Worm (Caenorhabditis elegans): ENCODE measurements around the gene srg-38.

Gene srg-38

DNA sequence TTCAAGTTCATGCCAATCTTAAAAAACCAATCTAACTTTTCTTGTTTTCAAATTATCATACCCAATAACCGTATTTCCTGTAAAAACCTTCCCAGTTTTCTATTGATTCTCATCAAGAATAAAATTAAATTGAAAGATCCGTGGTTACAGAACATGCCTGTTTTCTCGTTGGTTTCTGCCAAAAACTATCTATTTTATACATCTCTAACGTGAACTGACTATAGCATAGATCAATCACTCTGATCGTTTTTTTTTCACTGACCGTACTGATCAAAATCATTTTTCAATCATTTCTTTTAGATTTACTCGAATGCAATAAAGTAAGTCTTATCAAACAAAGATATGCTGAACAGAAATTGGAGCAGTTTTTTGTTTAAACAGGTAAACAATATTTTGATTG is 30.5 kb downstream of the srg-38 start, which contains the start of gene C06H2.2:
C06H2.2 (plus strand) TSS at position 301 of the 400 bp plus-strand sequence.
- TF ChIP-seq egl-5 (tag; optimal IDR thresholded peaks at IDR 0.05) = no peak
- no peak for TF ChIP-seq nhr-43 (tag; optimal IDR thresholded peaks at IDR 0.05; ENCODE audit: poor library complexity, severe bottlenecking)
- TF ChIP-seq lsy-12 (tag; optimal IDR thresholded peaks at IDR 0.05) = no peak

- TF ChIP-seq nhr-25 (tag; optimal IDR thresholded peaks at IDR 0.05) = peak; percentile 64
- peak; percentile 74 for TF ChIP-seq nfya-1 (tag; optimal IDR thresholded peaks at IDR 0.05; ENCODE audit: insufficient read depth)
- no peak for TF ChIP-seq ama-1 (optimal IDR thresholded peaks at IDR 0.05)
- TF ChIP-seq snpc-4 (tag; optimal IDR thresholded peaks at IDR 0.05) = peak; percentile 81
- TF ChIP-seq mdl-1 (tag; optimal IDR thresholded peaks at IDR 0.05) = no peak
- TF ChIP-seq ceh-28 (tag; optimal IDR thresholded peaks at IDR 0.05) = no peak
- peak; percentile 65 for TF ChIP-seq lin-39 (tag; optimal IDR thresholded peaks at IDR 0.05)
- TF ChIP-seq hmg-11 (tag; optimal IDR thresholded peaks at IDR 0.05) = peak; percentile 80
- TF ChIP-seq sea-2 (GFP tag; optimal IDR thresholded peaks at IDR 0.05) = no peak
- peak; percentile 52 for TF ChIP-seq nhr-23 (tag; optimal IDR thresholded peaks at IDR 0.05)
- peak; percentile 85 for TF ChIP-seq lin-15B (tag; optimal IDR thresholded peaks at IDR 0.05)
- peak; percentile 14 for TF ChIP-seq R02D3.7 (tag; optimal IDR thresholded peaks at IDR 0.05)
- no peak for TF ChIP-seq unc-39 (tag; optimal IDR thresholded peaks at IDR 0.05)
- no peak for TF ChIP-seq ztf-11 (tag; optimal IDR thresholded peaks at IDR 0.05)
- TF ChIP-seq elt-1 (tag; optimal IDR thresholded peaks at IDR 0.05) = no peak
- no peak for TF ChIP-seq nhr-11 (tag; optimal IDR thresholded peaks at IDR 0.05)
- TF ChIP-seq nhr-43 (tag; optimal IDR thresholded peaks at IDR 0.05; ENCODE audit: poor library complexity, severe bottlenecking) = peak; percentile 91
- TF ChIP-seq jun-1 (tag; optimal IDR thresholded peaks at IDR 0.05) = no peak
- TF ChIP-seq lsy-12 (tag; optimal IDR thresholded peaks at IDR 0.05) = peak; percentile 52
- TF ChIP-seq pqm-1 (tag; optimal IDR thresholded peaks at IDR 0.05) = peak; percentile 42
- peak; percentile 81 for TF ChIP-seq pha-4 (tag; optimal IDR thresholded peaks at IDR 0.05)
- TF ChIP-seq elt-2 (tag; optimal IDR thresholded peaks at IDR 0.05) = peak; percentile 64
- no peak for TF ChIP-seq ceh-16 (tag; optimal IDR thresholded peaks at IDR 0.05)
Measured at ce11 chrV:11123817-11124337, 31.6 kb downstream of the srg-38 start, which contains the start of the genes atp-5 and lmtr-3. Gene atp-5 (minus strand): TSS chrV:11123867. Gene lmtr-3 (plus strand): TSS chrV:11124186.

DNA sequence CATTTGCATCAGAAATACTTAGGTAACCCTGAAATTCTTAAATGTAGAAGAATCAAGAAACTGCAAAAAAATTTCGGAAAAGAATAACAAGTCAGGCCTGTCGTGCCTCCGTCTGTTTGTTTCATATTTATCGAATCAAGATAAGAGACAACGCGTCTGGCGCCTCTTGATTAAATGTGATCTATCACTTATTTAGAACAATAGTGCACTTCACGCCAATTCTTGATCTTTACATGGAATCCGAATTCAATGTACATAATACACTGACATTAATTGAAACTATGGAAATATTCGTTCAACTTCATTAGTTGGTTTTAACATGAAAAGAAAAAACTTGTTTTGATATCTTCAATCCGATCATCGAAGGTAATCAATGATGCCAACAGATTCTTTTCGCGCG is 33.0 kb downstream of the srg-38 start, which contains the start of gene mboa-2:
mboa-2 (minus strand) TSS at position 28 of the 400 bp plus-strand sequence.
- TF ChIP-seq elt-2 (tag; optimal IDR thresholded peaks at IDR 0.05) (peak; percentile 60), ama-1 (optimal IDR thresholded peaks at IDR 0.05) (peak; percentile 11), nhr-237 (tag; optimal IDR thresholded peaks at IDR 0.05) (no peak), skn-1 (tag; optimal IDR thresholded peaks at IDR 0.05) (no peak), nhr-43 (tag; optimal IDR thresholded peaks at IDR 0.05; ENCODE audit: poor library complexity, severe bottlenecking) (peak; percentile 49), elt-1 (tag; optimal IDR thresholded peaks at IDR 0.05) (peak; percentile 42), nhr-76 (tag; optimal IDR thresholded peaks at IDR 0.05) (no peak), mdl-1 (tag; optimal IDR thresholded peaks at IDR 0.05) (no peak), ceh-9 (tag; optimal IDR thresholded peaks at IDR 0.05) (no peak), ceh-28 (tag; optimal IDR thresholded peaks at IDR 0.05) (peak; percentile 1), jun-1 (tag; optimal IDR thresholded peaks at IDR 0.05) (no peak), egl-5 (tag; optimal IDR thresholded peaks at IDR 0.05) (no peak), nhr-25 (tag; optimal IDR thresholded peaks at IDR 0.05) (peak; percentile 54), zag-1 (tag; optimal IDR thresholded peaks at IDR 0.05) (no peak), nhr-23 (tag; optimal IDR thresholded peaks at IDR 0.05) (no peak), pqm-1 (tag; optimal IDR thresholded peaks at IDR 0.05) (peak; percentile 15), ceh-82 (tag; optimal IDR thresholded peaks at IDR 0.05) (peak; percentile 22), nhr-28 (tag; optimal IDR thresholded peaks at IDR 0.05) (no peak), egl-27 (tag; optimal IDR thresholded peaks at IDR 0.05) (no peak), nfya-1 (tag; optimal IDR thresholded peaks at IDR 0.05; ENCODE audit: insufficient read depth) (peak; percentile 10)

DNA sequence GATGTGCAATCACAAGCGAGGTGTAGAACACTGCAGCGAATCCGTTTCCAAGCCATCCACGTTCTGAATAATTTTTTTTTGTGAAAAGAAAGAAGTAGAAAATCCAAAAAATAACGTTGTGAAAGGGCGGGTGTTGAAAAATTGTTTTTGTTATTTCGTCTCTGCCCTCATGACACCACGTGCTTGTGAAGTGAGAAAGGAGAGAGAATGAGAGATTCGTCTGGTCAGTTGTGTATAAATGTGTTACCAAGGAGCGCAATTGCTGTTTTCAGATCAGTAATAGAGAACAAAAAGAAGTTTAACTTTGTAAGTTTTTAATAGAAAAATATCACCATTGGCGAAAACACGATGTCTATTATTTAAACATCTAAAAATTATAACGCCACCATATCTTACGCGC is 34.2 kb downstream of the srg-38 start:
- no peak for TF ChIP-seq ceh-16 (tag; optimal IDR thresholded peaks at IDR 0.05)
- TF ChIP-seq snpc-4 (tag; optimal IDR thresholded peaks at IDR 0.05) = peak; percentile 30
- TF ChIP-seq nfya-1 (tag; optimal IDR thresholded peaks at IDR 0.05; ENCODE audit: insufficient read depth) = peak; percentile 57
- TF ChIP-seq hmg-11 (tag; optimal IDR thresholded peaks at IDR 0.05) = peak; percentile 39
- peak; percentile 52 for TF ChIP-seq lin-39 (tag; optimal IDR thresholded peaks at IDR 0.05)
- TF ChIP-seq pha-4 (tag; optimal IDR thresholded peaks at IDR 0.05) = peak; percentile 69
- peak; percentile 36 for TF ChIP-seq nhr-23 (tag; optimal IDR thresholded peaks at IDR 0.05)
- TF ChIP-seq egl-5 (tag; optimal IDR thresholded peaks at IDR 0.05) = peak; percentile 30
- TF ChIP-seq fkh-2 (tag; optimal IDR thresholded peaks at IDR 0.05) = no peak
- peak; percentile 64 for TF ChIP-seq lin-15B (tag; optimal IDR thresholded peaks at IDR 0.05)
- no peak for TF ChIP-seq aly-2 (tag; optimal IDR thresholded peaks at IDR 0.05)
